Worm (Caenorhabditis elegans): ENCODE data around the gene F15H10.9.

F15H10.9 gene

ce11 chrV:10371177-10371576, 43.3 kb downstream of the F15H10.9 start (continued):
- TF ChIP-seq unc-39 (tag; optimal IDR thresholded peaks at IDR 0.05): no peak

ce11 chrV:10368256-10368655, 46.3 kb downstream of the F15H10.9 start, which contains the start of gene sri-20:
Gene sri-20, plus strand, starts transcription at chrV:10368556.
- TF ChIP-seq spr-3 (GFP tag; optimal IDR thresholded peaks at IDR 0.05): no peak
- no peak for TF ChIP-seq ceh-62 (tag; optimal IDR thresholded peaks at IDR 0.05)
- no peak for TF ChIP-seq daf-16 (GFP tag; optimal IDR thresholded peaks at IDR 0.05)
- TF ChIP-seq daf-16 (tag; optimal IDR thresholded peaks at IDR 0.05): no peak
- TF ChIP-seq nhr-42 (GFP tag; IDR thresholded peaks at IDR 0.05): no peak
- no peak for TF ChIP-seq mes-2 (tag; optimal IDR thresholded peaks at IDR 0.05; ENCODE audit: poor library complexity, severe bottlenecking)
- no peak for TF ChIP-seq zip-2 (tag; optimal IDR thresholded peaks at IDR 0.05)
- TF ChIP-seq ceh-44 (GFP tag; IDR thresholded peaks at IDR 0.05): no peak
- no peak for TF ChIP-seq nhr-10 (tag; optimal IDR thresholded peaks at IDR 0.05)
- TF ChIP-seq nhr-25 (tag; optimal IDR thresholded peaks at IDR 0.05; ENCODE audit: borderline replicate concordance, insufficient read depth): no peak
- no peak for TF ChIP-seq dpl-1 (GFP tag; optimal IDR thresholded peaks at IDR 0.05)
- no peak for TF ChIP-seq T20F7.1 (GFP tag; optimal IDR thresholded peaks at IDR 0.05)
- TF ChIP-seq vab-7 (GFP tag; IDR thresholded peaks at IDR 0.05): no peak
- TF ChIP-seq lim-7 (GFP tag; IDR thresholded peaks at IDR 0.05): no peak
- no peak for TF ChIP-seq ceh-32 (tag; optimal IDR thresholded peaks at IDR 0.05; ENCODE audit: poor library complexity)
- TF ChIP-seq F10B5.3 (tag; optimal IDR thresholded peaks at IDR 0.05): no peak
- TF ChIP-seq fos-1 (tag; optimal IDR thresholded peaks at IDR 0.05): no peak
- no peak for TF ChIP-seq spr-1 (tag; optimal IDR thresholded peaks at IDR 0.05)
- TF ChIP-seq duxl-1 (tag; optimal IDR thresholded peaks at IDR 0.05; ENCODE audit: poor library complexity): no peak
- no peak for TF ChIP-seq ceh-28 (tag; optimal IDR thresholded peaks at IDR 0.05)

- TF ChIP-seq snpc-4 (tag; optimal IDR thresholded peaks at IDR 0.05): no peak
- peak in 1 of 2 experiments; percentile 93 for TF ChIP-seq unc-62 (GFP tag; optimal IDR thresholded peaks at IDR 0.05 in 1 of 2)
- no peak for TF ChIP-seq unc-62 (tag; optimal IDR thresholded peaks at IDR 0.05)
Observed at ce11 chrV:10363834-10364233, 50.7 kb downstream of the F15H10.9 start.
